Worm (Caenorhabditis elegans) whole organism, early embryonic: ENCODE data around the gene srh-24.

Experiments used
- B0310.2 ChIP-seq: sonication (generic microtip); optimal IDR thresholded peaks from 2 replicates; lab custom pipeline; 2016; ENCODE audit warnings: mild to moderate bottlenecking, missing genetic modification characterization, missing compliant biosample characterization
- F13C5.2 ChIP-seq: sonication (generic microtip); optimal IDR thresholded peaks from 2 replicates; lab custom pipeline; 2017; ENCODE audit warnings: mild to moderate bottlenecking, missing genetic modification characterization, inconsistent platforms, missing compliant biosample characterization
- aly-1 ChIP-seq: sonication (generic microtip); optimal IDR thresholded peaks from 2 replicates; lab custom pipeline; 2016; ENCODE audit warnings: missing genetic modification characterization, missing compliant biosample characterization
- ama-1 ChIP-seq: fragments of 150-350 bp; optimal IDR thresholded peaks from 2 replicates; lab custom pipeline; 2014
- ceh-13 ChIP-seq: fragments of 200-800 bp; sonication (Bioruptor generic); optimal IDR thresholded peaks from 2 replicates; lab custom pipeline; 2018; ENCODE audit warnings: mild to moderate bottlenecking, missing genetic modification characterization, missing compliant biosample characterization
- ceh-36 ChIP-seq: sonication (generic microtip); optimal IDR thresholded peaks from 2 replicates; lab custom pipeline; 2016; ENCODE audit warnings: missing genetic modification characterization, inconsistent platforms, missing compliant biosample characterization
- ets-7 ChIP-seq: sonication (generic microtip); optimal IDR thresholded peaks from 2 replicates; lab custom pipeline; 2016; ENCODE audit warnings: missing genotype, missing genetic modification characterization, missing compliant biosample characterization
- flt-1 ChIP-seq: fragments of 200-800 bp; sonication (Bioruptor generic); IDR thresholded peaks from 2 replicates; pipeline ENCODE4 v1.3.6; 2022; ENCODE audit warnings: missing genetic modification characterization, missing compliant biosample characterization
- hmbx-1 ChIP-seq: sonication (generic microtip); optimal IDR thresholded peaks from 2 replicates; lab custom pipeline; 2016; ENCODE audit warnings: mild to moderate bottlenecking, missing genetic modification characterization, missing compliant biosample characterization
- hmg-4 ChIP-seq: fragments of 200-800 bp; sonication (Bioruptor generic); optimal IDR thresholded peaks from 2 replicates; lab custom pipeline; 2018; ENCODE audit warnings: mild to moderate bottlenecking, missing genetic modification characterization, missing compliant biosample characterization
- hnd-1 ChIP-seq: sonication (generic microtip); optimal IDR thresholded peaks from 2 replicates; lab custom pipeline; 2016; ENCODE audit warnings: missing genetic modification characterization, missing compliant biosample characterization
- pes-1 ChIP-seq: fragments of 200-800 bp; sonication (Bioruptor generic); IDR thresholded peaks from 2 replicates; pipeline ENCODE4 v1.3.6; 2022; ENCODE audit warnings: missing genetic modification reagents, missing genetic modification characterization, missing compliant biosample characterization
- scrt-1 ChIP-seq: fragments of 200-800 bp; sonication (Bioruptor generic); IDR thresholded peaks from 2 replicates; pipeline ENCODE4 v1.3.6; 2022; ENCODE audit warnings: missing genetic modification characterization, missing compliant biosample characterization
- sea-1 ChIP-seq: fragments of 200-800 bp; sonication (Bioruptor generic); conservative IDR thresholded peaks from 2 replicates; pipeline ENCODE4 v1.3.6; 2022; ENCODE audit warnings: missing genetic modification characterization, missing compliant biosample characterization
- tbx-11 ChIP-seq: fragments of 200-800 bp; sonication (Bioruptor generic); IDR thresholded peaks from 2 replicates; pipeline ENCODE4 v1.3.6; 2022; ENCODE audit warnings: missing genetic modification characterization, missing compliant biosample characterization
- tbx-37 ChIP-seq: fragments of 200-800 bp; sonication (Bioruptor generic); conservative IDR thresholded peaks from 2 replicates; pipeline ENCODE4 v1.3.6; 2022; ENCODE audit warnings: missing genetic modification reagents, missing genetic modification characterization, missing compliant biosample characterization
- tra-4 ChIP-seq: sonication (generic microtip); optimal IDR thresholded peaks from 2 replicates; lab custom pipeline; 2017; ENCODE audit warnings: missing genetic modification characterization, missing compliant biosample characterization

Gene srh-24

ce11 chrV:13931952-13932351 is 28.9 kb downstream of the srh-24 start:
- no peak for TF ChIP-seq ceh-13 (GFP tag; lab: Kevin White, UChicago)
- no peak for TF ChIP-seq tbx-37 (GFP tag; lab: Robert Waterston, UW)
- no peak for TF ChIP-seq ama-1 (lab: Kevin White, UChicago)
- no peak for TF ChIP-seq pes-1
- no peak for TF ChIP-seq sea-1 (GFP tag; lab: Robert Waterston, UW)
- no peak for TF ChIP-seq tbx-11
- no peak for TF ChIP-seq aly-1 (tag; lab: Kevin White, UChicago)
- no peak for TF ChIP-seq scrt-1
- no peak for TF ChIP-seq B0310.2 (tag; lab: Kevin White, UChicago)
- TF ChIP-seq F13C5.2 (tag; lab: Kevin White, UChicago) = no peak
- no peak for TF ChIP-seq flt-1 (GFP tag; lab: Robert Waterston, UW)
- TF ChIP-seq ets-7 (tag; lab: Kevin White, UChicago) = no peak
- TF ChIP-seq hnd-1 (tag; lab: Kevin White, UChicago) = no peak
- TF ChIP-seq tra-4 (tag; lab: Kevin White, UChicago) = no peak
- TF ChIP-seq hmg-4 = no peak
- TF ChIP-seq ceh-36 (tag; lab: Kevin White, UChicago) = no peak
- TF ChIP-seq hmbx-1 (tag; lab: Kevin White, UChicago) = no peak

ce11 chrV:13931225-13931624 is 29.6 kb downstream of the srh-24 start, which contains the start of gene C06B3.16:
Gene C06B3.16, plus strand, starts transcription at chrV:13931525.
- no peak for TF ChIP-seq ama-1 (lab: Kevin White, UChicago)
- TF ChIP-seq sea-1 (GFP tag; lab: Robert Waterston, UW) = no peak
- no peak for TF ChIP-seq B0310.2 (tag; lab: Kevin White, UChicago)
- no peak for TF ChIP-seq aly-1 (tag; lab: Kevin White, UChicago)
- no peak for TF ChIP-seq F13C5.2 (tag; lab: Kevin White, UChicago)
- TF ChIP-seq hmbx-1 (tag; lab: Kevin White, UChicago) = no peak
- TF ChIP-seq scrt-1 = no peak
- TF ChIP-seq flt-1 (GFP tag; lab: Robert Waterston, UW) = no peak
- no peak for TF ChIP-seq hnd-1 (tag; lab: Kevin White, UChicago)
- TF ChIP-seq ceh-13 (GFP tag; lab: Kevin White, UChicago) = no peak
- TF ChIP-seq tbx-37 (GFP tag; lab: Robert Waterston, UW) = no peak
- no peak for TF ChIP-seq hmg-4

ce11 chrV:13929503-13929902 is 31.3 kb downstream of the srh-24 start, which contains the start of gene srxa-13:
Gene srxa-13, plus strand, starts transcription at chrV:13929803.
- TF ChIP-seq F13C5.2 (tag; lab: Kevin White, UChicago) (no peak), hnd-1 (tag; lab: Kevin White, UChicago) (no peak), hmg-4 (no peak), tbx-11 (no peak), B0310.2 (tag; lab: Kevin White, UChicago) (no peak), tbx-37 (GFP tag; lab: Robert Waterston, UW) (no peak), aly-1 (tag; lab: Kevin White, UChicago) (no peak), ama-1 (lab: Kevin White, UChicago) (no peak), pes-1 (no peak), hmbx-1 (tag; lab: Kevin White, UChicago) (no peak), ets-7 (tag; lab: Kevin White, UChicago) (no peak), tra-4 (tag; lab: Kevin White, UChicago) (no peak), ceh-36 (tag; lab: Kevin White, UChicago) (no peak), scrt-1 (no peak), ceh-13 (GFP tag; lab: Kevin White, UChicago) (no peak), flt-1 (GFP tag; lab: Robert Waterston, UW) (no peak), sea-1 (GFP tag; lab: Robert Waterston, UW) (no peak)

DNA sequence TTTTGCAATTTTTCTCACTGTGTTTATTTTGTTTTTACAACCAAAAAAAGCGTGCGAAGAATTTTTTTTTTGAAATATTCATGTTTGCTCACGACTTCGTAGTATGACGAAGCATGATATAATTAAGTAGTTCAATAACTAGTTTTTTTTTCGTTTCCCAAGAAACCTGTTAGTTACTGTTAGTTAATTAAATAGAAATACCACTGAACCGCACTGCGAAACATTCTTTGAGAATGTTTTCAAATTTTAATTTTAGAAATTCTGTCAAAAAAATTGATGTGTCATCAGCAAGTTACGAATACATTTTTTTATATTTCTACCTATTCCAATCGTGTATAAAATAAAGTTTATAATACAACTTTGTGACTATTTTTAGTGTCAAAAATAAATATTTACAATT is 34.4 kb downstream of the srh-24 start, which contains the start of gene srxa-12:
Gene srxa-12, plus strand, starts transcription at position 301 of the 400 bp plus-strand sequence.
- no peak for TF ChIP-seq tbx-11
- TF ChIP-seq ama-1 (lab: Kevin White, UChicago) = no peak
- no peak for TF ChIP-seq aly-1 (tag; lab: Kevin White, UChicago)
- no peak for TF ChIP-seq flt-1 (GFP tag; lab: Robert Waterston, UW)
- no peak for TF ChIP-seq sea-1 (GFP tag; lab: Robert Waterston, UW)
- no peak for TF ChIP-seq ceh-36 (tag; lab: Kevin White, UChicago)
- TF ChIP-seq tbx-37 (GFP tag; lab: Robert Waterston, UW) = no peak
- no peak for TF ChIP-seq scrt-1
- no peak for TF ChIP-seq pes-1
- TF ChIP-seq ets-7 (tag; lab: Kevin White, UChicago) = no peak

DNA sequence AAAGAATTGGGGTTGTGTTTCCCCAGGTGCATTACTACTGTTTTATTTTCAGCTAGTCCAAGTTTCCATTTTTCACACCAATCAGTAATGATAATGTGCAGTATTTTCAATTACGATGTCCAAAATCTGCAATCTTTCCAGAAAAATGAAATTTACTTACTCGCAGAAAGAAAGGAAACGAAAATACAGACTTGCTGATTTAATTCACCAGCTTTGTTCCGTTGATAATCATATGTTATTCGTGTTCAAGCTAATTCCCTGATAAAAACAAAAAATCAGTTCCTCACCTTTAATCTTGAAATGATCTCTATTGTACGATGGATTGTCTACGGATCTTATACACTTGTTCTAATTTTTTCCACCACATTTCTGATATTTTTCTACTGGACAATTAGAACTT is 37.0 kb downstream of the srh-24 start, which contains the start of gene srxa-11:
Gene srxa-11, plus strand, starts transcription at position 301 of the 400 bp plus-strand sequence.
- TF ChIP-seq ama-1 (lab: Kevin White, UChicago) = no peak
- TF ChIP-seq aly-1 (tag; lab: Kevin White, UChicago) = no peak
- no peak for TF ChIP-seq sea-1 (GFP tag; lab: Robert Waterston, UW)
- TF ChIP-seq scrt-1 = no peak

DNA sequence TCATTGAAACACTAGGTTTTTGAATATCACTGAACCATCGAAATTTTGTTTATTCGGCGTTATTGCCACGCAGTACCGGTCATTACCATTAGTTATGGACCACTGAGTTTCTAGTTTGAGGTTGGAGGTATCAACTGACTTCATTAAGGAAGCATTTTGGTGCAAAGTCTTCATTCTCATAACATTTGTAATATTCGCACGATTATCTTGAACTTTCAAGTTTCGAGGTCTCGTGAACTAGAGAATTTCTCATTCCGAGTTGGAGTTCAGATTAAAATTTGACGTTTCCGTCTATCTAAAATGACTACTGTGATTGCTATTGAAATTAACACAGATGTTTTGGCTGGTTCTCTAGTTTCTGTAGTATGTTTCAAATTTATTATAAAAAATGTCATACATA is 40.1 kb downstream of the srh-24 start, which contains the start of gene srx-42:
Gene srx-42, plus strand, starts transcription at position 301 of the 400 bp plus-strand sequence.
- TF ChIP-seq tbx-37 (GFP tag; lab: Robert Waterston, UW) = no peak
- TF ChIP-seq hmbx-1 (tag; lab: Kevin White, UChicago) = no peak
- no peak for TF ChIP-seq tra-4 (tag; lab: Kevin White, UChicago)
- no peak for TF ChIP-seq B0310.2 (tag; lab: Kevin White, UChicago)
- no peak for TF ChIP-seq hnd-1 (tag; lab: Kevin White, UChicago)
- TF ChIP-seq ceh-13 (GFP tag; lab: Kevin White, UChicago) = no peak

ce11 chrV:13918341-13918740 is 42.5 kb downstream of the srh-24 start, which contains the start of gene str-250:
Gene str-250, plus strand, starts transcription at chrV:13918641.
- no peak for TF ChIP-seq hnd-1 (tag; lab: Kevin White, UChicago)
- TF ChIP-seq aly-1 (tag; lab: Kevin White, UChicago) = no peak
- no peak for TF ChIP-seq scrt-1
- TF ChIP-seq ama-1 (lab: Kevin White, UChicago) = no peak
- TF ChIP-seq F13C5.2 (tag; lab: Kevin White, UChicago) = no peak
- TF ChIP-seq tbx-37 (GFP tag; lab: Robert Waterston, UW) = no peak
